Fruit fly (Drosophila melanogaster) whole organism, embryonic: ENCODE measurements around the gene Trs20.

Experiments used
- Atf-2 ChIP-seq: fragments of 200-800 bp; sonication (Bioruptor generic); optimal IDR thresholded peaks from 2 replicates; lab custom pipeline; 2016; ENCODE audit warnings: missing biosample characterization, missing genetic modification characterization
- Bteb2 ChIP-seq: fragments of 200-800 bp; sonication (Bioruptor generic); optimal IDR thresholded peaks from 2 replicates; lab custom pipeline; 2016; ENCODE audit warnings: missing biosample characterization, missing genetic modification characterization
- CG10267 ChIP-seq: fragments of 200-800 bp; sonication (Bioruptor generic); optimal IDR thresholded peaks from 2 replicates; lab custom pipeline; 2018; ENCODE audit warnings: missing biosample characterization, mild to moderate bottlenecking, missing genetic modification characterization, moderate library complexity
- CG10431 ChIP-seq: fragments of 200-800 bp; sonication (Bioruptor generic); optimal IDR thresholded peaks from 3 replicates; lab custom pipeline; 2018; ENCODE audit warnings: missing biosample characterization, mild to moderate bottlenecking, missing genetic modification characterization
- CG10462 ChIP-seq: fragments of 200-800 bp; sonication (Bioruptor generic); optimal IDR thresholded peaks from 2 replicates; lab custom pipeline; 2016; ENCODE audit warnings: missing biosample characterization, missing genetic modification characterization
- CG10565 ChIP-seq: fragments of 200-800 bp; sonication (Bioruptor generic); optimal IDR thresholded peaks from 3 replicates; lab custom pipeline; 2016; ENCODE audit warnings: missing biosample characterization, mild to moderate bottlenecking, missing genetic modification characterization
- CG10959 ChIP-seq: fragments of 200-800 bp; sonication (Bioruptor generic); IDR thresholded peaks from 2 replicates; pipeline ENCODE4 v1.3.6; 2022; ENCODE audit warnings: missing biosample characterization, missing genetic modification characterization
- CG12659 ChIP-seq: fragments of 200-800 bp; sonication (Bioruptor generic); optimal IDR thresholded peaks from 3 replicates; lab custom pipeline; 2017; ENCODE audit warnings: mild to moderate bottlenecking, missing biosample characterization, missing genetic modification reagents, missing genetic modification characterization
- CG14710 ChIP-seq: fragments of 200-800 bp; sonication (Bioruptor generic); optimal IDR thresholded peaks from 3 replicates; lab custom pipeline; 2019; ENCODE audit warnings: missing biosample characterization, mild to moderate bottlenecking, missing genetic modification characterization, moderate library complexity
- CG16815 ChIP-seq: fragments of 200-800 bp; sonication (Bioruptor generic); optimal IDR thresholded peaks from 3 replicates; lab custom pipeline; 2017; ENCODE audit warnings: missing biosample characterization, mild to moderate bottlenecking, missing genetic modification characterization
- CG31224 ChIP-seq: fragments of 200-800 bp; sonication (Bioruptor generic); IDR thresholded peaks from 2 replicates; pipeline ENCODE4 v1.3.6; 2022; ENCODE audit warnings: missing biosample characterization, missing genetic modification characterization
- CG31441 ChIP-seq: fragments of 200-800 bp; sonication (Bioruptor generic); IDR thresholded peaks from 2 replicates; pipeline ENCODE4 v1.3.6; 2022; ENCODE audit warnings: missing biosample characterization, missing genetic modification characterization
- CG34224 ChIP-seq: fragments of 200-800 bp; sonication (Bioruptor generic); IDR thresholded peaks from 3 replicates; pipeline ENCODE4 v1.3.6; 2022; ENCODE audit warnings: missing biosample characterization, missing genetic modification characterization; ENCODE audit not compliant: partially characterized antibody
- CG3995 ChIP-seq: fragments of 200-800 bp; sonication (Bioruptor generic); optimal IDR thresholded peaks from 3 replicates; lab custom pipeline; 2016; ENCODE audit warnings: missing biosample characterization, missing genetic modification characterization
- CG42726 ChIP-seq: fragments of 200-800 bp; sonication (Bioruptor generic); IDR thresholded peaks from 2 replicates; pipeline ENCODE4 v1.3.6; 2022; ENCODE audit warnings: missing biosample characterization, missing genetic modification characterization; ENCODE audit not compliant: partially characterized antibody
- CG4404 ChIP-seq: fragments of 200-800 bp; sonication (Bioruptor generic); IDR thresholded peaks from 2 replicates; pipeline ENCODE4 v1.3.6; 2022; ENCODE audit warnings: missing biosample characterization, missing genetic modification characterization
- CG4820 ChIP-seq: fragments of 200-800 bp; sonication (Bioruptor generic); optimal IDR thresholded peaks from 3 replicates; lab custom pipeline; 2016; ENCODE audit warnings: missing biosample characterization, missing genetic modification characterization
- CG5245 ChIP-seq: fragments of 200-800 bp; sonication (Bioruptor generic); optimal IDR thresholded peaks from 3 replicates; lab custom pipeline; 2016; ENCODE audit warnings: missing biosample characterization, missing genetic modification characterization
- CG7372 ChIP-seq: fragments of 200-800 bp; sonication (Bioruptor generic); IDR thresholded peaks from 2 replicates; pipeline ENCODE4 v1.3.6; 2022; ENCODE audit warnings: missing biosample characterization, missing genetic modification characterization
- CG7928 ChIP-seq: fragments of 200-800 bp; sonication (Bioruptor generic); optimal IDR thresholded peaks from 2 replicates; lab custom pipeline; 2017; ENCODE audit warnings: missing biosample characterization, mild to moderate bottlenecking, missing genetic modification characterization
- CG7987 ChIP-seq: fragments of 200-800 bp; sonication (Bioruptor generic); optimal IDR thresholded peaks from 2 replicates; lab custom pipeline; 2018; ENCODE audit warnings: missing biosample characterization, mild to moderate bottlenecking, missing genetic modification characterization, moderate library complexity
- CG9876 ChIP-seq: fragments of 200-800 bp; sonication (Bioruptor generic); optimal IDR thresholded peaks from 2 replicates; lab custom pipeline; 2016; ENCODE audit warnings: missing biosample characterization, missing genetic modification characterization
- Dp ChIP-seq: fragments of 200-800 bp; sonication (Bioruptor generic); optimal IDR thresholded peaks from 2 replicates; lab custom pipeline; 2018; ENCODE audit warnings: missing biosample characterization, mild to moderate bottlenecking, missing genetic modification characterization, moderate library complexity
- E2f2 ChIP-seq: fragments of 200-800 bp; sonication (Bioruptor generic); IDR thresholded peaks from 2 replicates; pipeline ENCODE4 v1.3.6; 2022; ENCODE audit warnings: missing biosample characterization, missing genetic modification characterization
- Elba2 ChIP-seq: fragments of 200-800 bp; sonication (Bioruptor generic); optimal IDR thresholded peaks from 3 replicates; lab custom pipeline; 2016; ENCODE audit warnings: missing biosample characterization, missing genetic modification characterization
- Mrtf ChIP-seq: fragments of 200-800 bp; sonication (Bioruptor generic); IDR thresholded peaks from 3 replicates; pipeline ENCODE4 v1.3.6; 2022; ENCODE audit warnings: missing biosample characterization, missing genetic modification characterization
- Nf-YA ChIP-seq: fragments of 200-800 bp; sonication (Bioruptor generic); IDR thresholded peaks from 2 replicates; pipeline ENCODE4 v1.3.6; 2022; ENCODE audit warnings: missing biosample characterization, missing genetic modification characterization
- Nf-YB ChIP-seq: fragments of 200-800 bp; sonication (Bioruptor generic); optimal IDR thresholded peaks from 3 replicates; lab custom pipeline; 2019; ENCODE audit warnings: missing biosample characterization, mild to moderate bottlenecking, missing genetic modification characterization, moderate library complexity
- Ptx1 ChIP-seq: fragments of 200-800 bp; sonication (Bioruptor generic); IDR thresholded peaks from 2 replicates; pipeline ENCODE4 v1.3.6; 2022; ENCODE audit warnings: missing biosample characterization, missing genetic modification characterization
- Rfx ChIP-seq: fragments of 200-800 bp; sonication (Bioruptor generic); IDR thresholded peaks from 2 replicates; pipeline ENCODE4 v1.3.6; 2022; ENCODE audit warnings: missing biosample characterization, missing genetic modification characterization
- Side ChIP-seq: fragments of 200-800 bp; sonication (Bioruptor generic); optimal IDR thresholded peaks from 2 replicates; lab custom pipeline; 2016; ENCODE audit warnings: missing biosample characterization, missing genetic modification characterization
- ab ChIP-seq: fragments of 200-800 bp; sonication (Bioruptor generic); optimal IDR thresholded peaks from 2 replicates; lab custom pipeline; 2016; ENCODE audit warnings: missing biosample characterization, missing genetic modification characterization
- al ChIP-seq: fragments of 200-800 bp; sonication (Bioruptor generic); IDR thresholded peaks from 2 replicates; pipeline ENCODE4 v1.3.6; 2022; ENCODE audit warnings: missing biosample characterization, missing genetic modification characterization
- bbx ChIP-seq: fragments of 200-800 bp; sonication (Bioruptor generic); IDR thresholded peaks from 2 replicates; pipeline ENCODE4 v1.3.6; 2022; ENCODE audit warnings: missing biosample characterization, missing genetic modification characterization; ENCODE audit not compliant: partially characterized antibody
- chinmo ChIP-seq: fragments of 200-800 bp; sonication (Bioruptor generic); IDR thresholded peaks from 4 replicates; pipeline ENCODE4 v1.3.6; 2022; ENCODE audit warnings: missing biosample characterization, missing genetic modification characterization; ENCODE audit not compliant: partially characterized antibody
- corto ChIP-seq: fragments of 200-800 bp; sonication (Bioruptor generic); optimal IDR thresholded peaks from 2 replicates; lab custom pipeline; 2016; ENCODE audit warnings: missing biosample characterization, mild to moderate bottlenecking, missing genetic modification characterization, moderate library complexity
- fd3F ChIP-seq: fragments of 200-800 bp; sonication (Bioruptor generic); optimal IDR thresholded peaks from 2 replicates; lab custom pipeline; 2018; ENCODE audit warnings: missing biosample characterization, mild to moderate bottlenecking, missing genetic modification characterization, moderate library complexity
- gcm ChIP-seq: fragments of 200-800 bp; sonication (Bioruptor generic); optimal IDR thresholded peaks from 2 replicates; lab custom pipeline; 2019; ENCODE audit warnings: missing biosample characterization, mild to moderate bottlenecking, missing genetic modification characterization, moderate library complexity
- gro ChIP-seq: fragments of 200-800 bp; sonication (Bioruptor generic); optimal IDR thresholded peaks from 2 replicates; lab custom pipeline; 2016; ENCODE audit warnings: missing biosample characterization, missing genetic modification characterization
- lmd ChIP-seq: fragments of 200-800 bp; sonication (Bioruptor generic); IDR thresholded peaks from 2 replicates; pipeline ENCODE4 v1.3.6; 2022; ENCODE audit warnings: missing biosample characterization, missing genetic modification characterization
- maf-S ChIP-seq: fragments of 200-800 bp; sonication (Bioruptor generic); optimal IDR thresholded peaks from 2 replicates; lab custom pipeline; 2016; ENCODE audit warnings: missing biosample characterization, missing genetic modification characterization
- ro ChIP-seq: fragments of 200-800 bp; sonication (Bioruptor generic); IDR thresholded peaks from 2 replicates; pipeline ENCODE4 v1.3.6; 2022; ENCODE audit warnings: missing biosample characterization, missing genetic modification characterization
- slbo ChIP-seq: fragments of 200-800 bp; sonication (Bioruptor generic); IDR thresholded peaks from 2 replicates; pipeline ENCODE4 v1.3.6; 2022; ENCODE audit warnings: missing biosample characterization, missing genetic modification characterization
- sug ChIP-seq: fragments of 200-800 bp; optimal IDR thresholded peaks from 2 replicates; lab custom pipeline; 2019; ENCODE audit warnings: missing biosample characterization, mild to moderate bottlenecking, missing genetic modification characterization, moderate library complexity
- tgo ChIP-seq: fragments of 200-800 bp; sonication (Bioruptor generic); IDR thresholded peaks from 3 replicates; pipeline ENCODE4 v1.3.6; 2022; ENCODE audit warnings: missing biosample characterization, missing genetic modification characterization
- tio ChIP-seq: fragments of 200-800 bp; sonication (Bioruptor generic); optimal IDR thresholded peaks from 2 replicates; lab custom pipeline; 2017; ENCODE audit warnings: missing biosample characterization, missing genetic modification characterization, inconsistent platforms
- tna ChIP-seq: fragments of 200-800 bp; sonication (Bioruptor generic); IDR thresholded peaks from 2 replicates; pipeline ENCODE4 v1.3.6; 2022; ENCODE audit warnings: missing biosample characterization, missing genetic modification characterization; ENCODE audit not compliant: partially characterized antibody
- tx ChIP-seq: fragments of 200-800 bp; sonication (Bioruptor generic); optimal IDR thresholded peaks from 2 replicates; lab custom pipeline; 2016; ENCODE audit warnings: missing biosample characterization, missing genetic modification characterization
- vfl ChIP-seq: fragments of 200-800 bp; sonication (Bioruptor generic); optimal IDR thresholded peaks from 2 replicates; lab custom pipeline; 2016; ENCODE audit warnings: missing biosample characterization, missing genetic modification characterization

Gene Trs20

DNA sequence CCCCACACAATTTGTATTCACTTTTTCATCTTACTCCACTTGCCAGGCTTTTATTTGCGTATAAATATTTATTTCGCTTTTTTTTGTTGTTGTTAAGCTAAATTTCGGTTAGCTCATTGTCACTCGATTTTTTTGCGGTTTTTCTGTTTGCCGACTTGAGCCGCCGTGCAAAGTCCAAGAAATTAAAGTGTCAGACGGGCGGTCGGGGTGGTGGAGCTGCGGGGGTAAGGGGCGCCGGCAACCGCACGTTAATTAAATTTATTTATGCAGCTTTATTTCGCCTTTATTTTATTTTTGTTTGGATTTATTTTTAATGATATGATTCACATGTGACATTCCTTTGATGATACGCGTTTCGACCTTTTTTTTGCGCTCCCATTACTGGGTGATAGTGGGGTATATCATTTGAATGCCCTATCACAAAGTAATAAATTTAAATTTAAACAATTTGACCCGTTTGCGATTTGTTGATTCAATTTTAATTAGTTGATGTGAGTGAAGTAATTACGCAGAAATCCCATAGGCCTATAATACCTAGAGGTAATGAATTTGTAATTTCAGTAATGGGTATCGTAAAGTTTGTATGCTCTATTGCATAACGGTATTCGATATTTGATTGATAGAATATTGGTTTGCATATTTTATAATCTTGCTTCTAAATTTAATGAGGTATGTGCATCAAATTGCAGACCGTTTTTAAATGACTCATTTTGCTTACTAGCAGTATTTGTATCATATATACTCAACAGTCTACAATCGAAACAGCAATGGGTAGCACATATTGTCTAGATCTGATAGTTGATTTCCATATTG is 34.1 kb upstream of the Trs20 start (continued):
- peak; percentile 46 for TF ChIP-seq vfl (GFP tag; lab: Kevin White, UChicago)
- no peak for TF ChIP-seq CG7372 (GFP tag; lab: Robert Waterston, UW)
- no peak for TF ChIP-seq Nf-YA (GFP tag; lab: Robert Waterston, UW)
- TF ChIP-seq CG31224 (GFP tag; lab: Robert Waterston, UW) = peak; percentile 39; the same call in 1 of the 2 replicates
- TF ChIP-seq CG42726 (GFP tag; lab: Robert Waterston, UW) = no peak
- TF ChIP-seq slbo = peak; percentile 78
- TF ChIP-seq fd3F (GFP tag; lab: Kevin White, UChicago) = peak; percentile 21
- no peak for TF ChIP-seq CG9876 (GFP tag; lab: Kevin White, UChicago)
- peak; percentile 31 for TF ChIP-seq maf-S (GFP tag; lab: Kevin White, UChicago)
- TF ChIP-seq CG10431 (GFP tag; lab: Kevin White, UChicago) = no peak
- TF ChIP-seq CG16815 (GFP tag; lab: Kevin White, UChicago) = peak; percentile 32
- TF ChIP-seq CG31441 (GFP tag; lab: Robert Waterston, UW) = 0 out of 2 replicates have a peak, but pooled peaks have one; percentile 17
- peak; percentile 49 for TF ChIP-seq Ptx1 (GFP tag; lab: Robert Waterston, UW)
- no peak for TF ChIP-seq CG10462 (GFP tag; lab: Kevin White, UChicago)
- TF ChIP-seq Nf-YB (GFP tag; lab: Kevin White, UChicago) = peak; percentile 5
- peak; percentile 58 for TF ChIP-seq lmd (GFP tag; lab: Robert Waterston, UW)
- TF ChIP-seq bbx (GFP tag; lab: Robert Waterston, UW) = no peak
- TF ChIP-seq Atf-2 (GFP tag; lab: Kevin White, UChicago) = peak; percentile 34
- TF ChIP-seq CG3995 = peak; percentile 36
- peak; percentile 41; the same call in 1 of the 2 replicates for TF ChIP-seq CG4404 (GFP tag; lab: Robert Waterston, UW)
- TF ChIP-seq CG5245 (GFP tag; lab: Kevin White, UChicago) = no peak
- TF ChIP-seq Dp (GFP tag; lab: Kevin White, UChicago) = no peak
- peak; percentile 33 for TF ChIP-seq gro (GFP tag; lab: Kevin White, UChicago)
- TF ChIP-seq ro (GFP tag; lab: Robert Waterston, UW) = no peak
- TF ChIP-seq tna (GFP tag; lab: Robert Waterston, UW) = 0 out of 2 replicates have a peak, but pooled peaks have one; percentile 23
- peak; percentile 66 for TF ChIP-seq tio (GFP tag; lab: Kevin White, UChicago)
- TF ChIP-seq E2f2 = no peak
- peak; percentile 71; the same call in 2 of the 4 replicates for TF ChIP-seq chinmo (GFP tag; lab: Robert Waterston, UW)
- TF ChIP-seq CG10267 = no peak
- no peak for TF ChIP-seq gcm
- peak; percentile 22 for TF ChIP-seq Side (GFP tag; lab: Kevin White, UChicago)
- TF ChIP-seq CG7928 (GFP tag; lab: Kevin White, UChicago) = peak; percentile 18
- peak; percentile 73 for TF ChIP-seq al (GFP tag; lab: Robert Waterston, UW)
- no peak for TF ChIP-seq CG10565 (GFP tag; lab: Kevin White, UChicago)
- no peak for TF ChIP-seq CG10959 (GFP tag; lab: Robert Waterston, UW)
- TF ChIP-seq CG12659 (GFP tag; lab: Kevin White, UChicago) = peak; percentile 28
- TF ChIP-seq Elba2 (GFP tag; lab: Kevin White, UChicago) = no peak
- TF ChIP-seq tgo (GFP tag; lab: Robert Waterston, UW) = peak; percentile 19; the same call in 1 of the 3 replicates
- peak; percentile 68 for TF ChIP-seq Bteb2 (GFP tag; lab: Kevin White, UChicago)
- peak; percentile 6 for TF ChIP-seq corto (GFP tag; lab: Kevin White, UChicago)
- no peak for TF ChIP-seq CG7987 (GFP tag; lab: Kevin White, UChicago)
- TF ChIP-seq sug (tag; lab: Kevin White, UChicago) = no peak
- TF ChIP-seq Mrtf = peak; percentile 58; the same call in 1 of the 3 replicates
- TF ChIP-seq CG14710 = no peak
- TF ChIP-seq CG4820 (GFP tag; lab: Kevin White, UChicago) = peak; percentile 3
- peak; percentile 22 for TF ChIP-seq tx (GFP tag; lab: Kevin White, UChicago)
- no peak for TF ChIP-seq ab
- TF ChIP-seq CG34224 (GFP tag; lab: Robert Waterston, UW) = no peak
- TF ChIP-seq Rfx (GFP tag; lab: Robert Waterston, UW) = peak; percentile 66; the same call in 1 of the 2 replicates
